Fruit fly (Drosophila melanogaster): ENCODE data around the gene Adk2.

Adk2 gene

DNA sequence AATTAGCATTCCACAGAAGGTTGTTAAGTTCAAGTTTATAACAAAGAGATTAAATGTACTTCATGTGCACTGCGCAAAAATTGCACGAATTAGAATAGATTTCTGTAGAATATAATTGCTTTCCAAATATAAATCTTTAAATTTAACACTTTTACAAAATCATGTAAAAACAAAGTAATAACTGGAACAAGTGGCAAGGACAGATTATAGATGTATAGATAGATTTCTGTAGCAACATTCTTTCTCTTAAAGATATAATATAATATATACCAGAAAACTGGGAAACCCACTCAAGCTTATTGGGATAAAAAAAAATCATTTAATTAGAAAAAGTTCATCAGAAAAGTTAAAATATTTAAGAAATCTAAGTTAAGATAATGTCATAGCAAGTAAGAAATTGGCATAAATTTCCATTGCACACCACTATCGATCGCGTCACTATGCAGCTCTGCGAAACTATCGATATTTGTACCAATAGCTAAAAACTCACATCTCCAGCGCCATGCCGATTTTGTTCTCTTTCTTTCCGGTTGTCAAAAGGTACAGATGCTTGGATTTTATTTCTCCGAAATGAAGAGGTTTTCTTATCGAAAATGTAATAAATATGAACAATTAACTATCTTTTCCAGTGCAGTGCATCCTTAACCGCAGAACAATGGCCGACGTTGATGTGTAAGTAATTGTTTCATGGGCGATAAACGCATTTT lies 519 bp upstream of the Adk2 start, which contains the start of gene RpS12 (continued):
- peak; percentile 64 for TF ChIP-seq p53 (GFP tag; optimal IDR thresholded peaks at IDR 0.05)
- TF ChIP-seq fd96Cb (tag; optimal IDR thresholded peaks at IDR 0.05), result peak; percentile 34
- TF ChIP-seq fd3F (GFP tag; optimal IDR thresholded peaks at IDR 0.05), result peak; percentile 64
- peak; percentile 85 for TF ChIP-seq CG11247 (GFP tag; IDR thresholded peaks at IDR 0.05)
- TF ChIP-seq Awh (GFP tag; IDR thresholded peaks at IDR 0.05), result 0 out of 2 replicates have a peak, but pooled peaks have one; percentile 49
- TF ChIP-seq Antp (GFP tag; optimal IDR thresholded peaks at IDR 0.05), result peak; percentile 80
- TF ChIP-seq CG13123 (GFP tag; optimal IDR thresholded peaks at IDR 0.05), result peak; percentile 57
- TF ChIP-seq z (GFP tag; IDR thresholded peaks at IDR 0.05), result no peak
- peak; percentile 19; the same call in 1 of the 2 replicates for TF ChIP-seq esg (GFP tag; conservative IDR thresholded peaks at IDR 0.05)
- peak; percentile 62 for TF ChIP-seq CG4282 (GFP tag; optimal IDR thresholded peaks at IDR 0.05)
- peak; percentile 54 for TF ChIP-seq Lhr (GFP tag; optimal IDR thresholded peaks at IDR 0.05)
- peak; percentile 64 for TF ChIP-seq CG12769 (tag; optimal IDR thresholded peaks at IDR 0.05)
- TF ChIP-seq D19B (GFP tag; optimal IDR thresholded peaks at IDR 0.05), result peak; percentile 51
- TF ChIP-seq maf-S (GFP tag; optimal IDR thresholded peaks at IDR 0.05), result peak; percentile 78
- TF ChIP-seq sisA (GFP tag; IDR thresholded peaks at IDR 0.05), result peak; percentile 58
- peak; percentile 93 for TF ChIP-seq CG1603 (tag; optimal IDR thresholded peaks at IDR 0.05)
- TF ChIP-seq CG7786 (GFP tag; optimal IDR thresholded peaks at IDR 0.05), result peak; percentile 72
- TF ChIP-seq CG6272 (GFP tag; IDR thresholded peaks at IDR 0.05), result peak; percentile 71
- TF ChIP-seq eve (GFP tag; optimal IDR thresholded peaks at IDR 0.05), result peak in 1 of 2 experiments; percentile 81
- no peak for TF ChIP-seq CG3065 (GFP tag; optimal IDR thresholded peaks at IDR 0.05)
- TF ChIP-seq rib (GFP tag; IDR thresholded peaks at IDR 0.05), result peak; percentile 17; the same call in 1 of the 2 replicates
- peak; percentile 77 for TF ChIP-seq CG1233 (GFP tag; optimal IDR thresholded peaks at IDR 0.05)
- TF ChIP-seq HLH54F (GFP tag; optimal IDR thresholded peaks at IDR 0.05), result peak; percentile 73
- peak; percentile 51 for TF ChIP-seq CG7745 (tag; optimal IDR thresholded peaks at IDR 0.05)
- peak; percentile 13 for TF ChIP-seq Deaf1 (tag; optimal IDR thresholded peaks at IDR 0.05)
- TF ChIP-seq Elba2 (GFP tag; optimal IDR thresholded peaks at IDR 0.05), result no peak
- TF ChIP-seq CG15696 (tag; optimal IDR thresholded peaks at IDR 0.05), result peak; percentile 35
- TF ChIP-seq zfh2 (GFP tag; optimal IDR thresholded peaks at IDR 0.05), result peak; percentile 78
- peak; percentile 71 for TF ChIP-seq CoRest (tag; optimal IDR thresholded peaks at IDR 0.05)
- TF ChIP-seq B-H2 (GFP tag; optimal IDR thresholded peaks at IDR 0.05), result peak; percentile 89
- peak; percentile 85 for TF ChIP-seq ranshi (GFP tag; IDR thresholded peaks at IDR 0.05)
- TF ChIP-seq Mad (GFP tag; optimal IDR thresholded peaks at IDR 0.05), result peak; percentile 55
- peak; percentile 59 for TF ChIP-seq gsb-n (tag; optimal IDR thresholded peaks at IDR 0.05)
- peak; percentile 55 for TF ChIP-seq CG8924 (tag; optimal IDR thresholded peaks at IDR 0.05)
- peak; percentile 11 for TF ChIP-seq CG16815 (GFP tag; optimal IDR thresholded peaks at IDR 0.05)
- TF ChIP-seq Xbp1 (GFP tag; optimal IDR thresholded peaks at IDR 0.05), result peak; percentile 79
- no peak for TF ChIP-seq CG11696 (GFP tag; IDR thresholded peaks at IDR 0.05)
- peak; percentile 2 for TF ChIP-seq CG1529 (GFP tag; optimal IDR thresholded peaks at IDR 0.05)
- peak; percentile 72 for TF ChIP-seq scrt (GFP tag; optimal IDR thresholded peaks at IDR 0.05)
- peak; percentile 86 for TF ChIP-seq CG3281 (GFP tag; optimal IDR thresholded peaks at IDR 0.05)
- peak; percentile 71 for TF ChIP-seq Vsx1 (GFP tag; optimal IDR thresholded peaks at IDR 0.05)
- no peak for TF ChIP-seq Blimp-1 (GFP tag; optimal IDR thresholded peaks at IDR 0.05)
- no peak for TF ChIP-seq Tbp (GFP tag; optimal IDR thresholded peaks at IDR 0.05)
- peak; percentile 37 for TF ChIP-seq gcm (GFP tag; optimal IDR thresholded peaks at IDR 0.05)
- peak; percentile 84 for TF ChIP-seq mam (GFP tag; optimal IDR thresholded peaks at IDR 0.05)
- TF ChIP-seq Oli (tag; optimal IDR thresholded peaks at IDR 0.05), result peak; percentile 60
- TF ChIP-seq Dfd (GFP tag; optimal IDR thresholded peaks at IDR 0.05), result no peak
- TF ChIP-seq CG1832 (GFP tag; optimal IDR thresholded peaks at IDR 0.05), result no peak
- TF ChIP-seq CG9727 (GFP tag; optimal IDR thresholded peaks at IDR 0.05), result peak; percentile 77
- TF ChIP-seq Ptx1 (GFP tag; IDR thresholded peaks at IDR 0.05), result peak; percentile 62
